Fruit fly (Drosophila melanogaster): ENCODE data around the gene CG14384.

CG14384 gene

dm6 chr3R:12981334-12982166 lies 14.0 kb upstream of the CG14384 start (continued):
- TF ChIP-seq CG9797 (GFP tag; optimal IDR thresholded peaks at IDR 0.05) (no peak), tgo (GFP tag; IDR thresholded peaks at IDR 0.05) (peak; percentile 57; the same call in 1 of the 3 replicates), Fer2 (tag; optimal IDR thresholded peaks at IDR 0.05) (peak; percentile 40), CG32767 (GFP tag; IDR thresholded peaks at IDR 0.05) (no peak), CG34376 (GFP tag; optimal IDR thresholded peaks at IDR 0.05) (no peak), vvl (GFP tag; IDR thresholded peaks at IDR 0.05) (peak; percentile 48; the same call in 1 of the 2 replicates), sug (tag; optimal IDR thresholded peaks at IDR 0.05) (no peak), CG15514 (GFP tag; optimal IDR thresholded peaks at IDR 0.05) (peak; percentile 40), hth (optimal IDR thresholded peaks at IDR 0.05) (no peak), HLH4C (GFP tag; IDR thresholded peaks at IDR 0.05; ENCODE audit: partially characterized antibody) (no peak), Atf6 (GFP tag; IDR thresholded peaks at IDR 0.05) (no peak; the same call in 1 of the 2 replicates), grn (GFP tag; optimal IDR thresholded peaks at IDR 0.05) (no peak), ap (GFP tag; IDR thresholded peaks at IDR 0.05) (no peak), CG15696 (tag; optimal IDR thresholded peaks at IDR 0.05) (peak; percentile 60), CG13287 (GFP tag; IDR thresholded peaks at IDR 0.05; ENCODE audit: partially characterized antibody) (no peak), Poxn (GFP tag; IDR thresholded peaks at IDR 0.05) (no peak; the same call in 1 of the 2 replicates), CG4820 (GFP tag; optimal IDR thresholded peaks at IDR 0.05) (peak; percentile 71), CG6765 (GFP tag; optimal IDR thresholded peaks at IDR 0.05) (peak; percentile 53), CG8765 (GFP tag; IDR thresholded peaks at IDR 0.05) (no peak), cwo (GFP tag; optimal IDR thresholded peaks at IDR 0.05) (peak; percentile 68), CG3995 (GFP tag; optimal IDR thresholded peaks at IDR 0.05) (no peak), zen2 (GFP tag; IDR thresholded peaks at IDR 0.05; ENCODE audit: partially characterized antibody) (no peak), emc (GFP tag; optimal IDR thresholded peaks at IDR 0.05) (no peak), eyg (GFP tag; optimal IDR thresholded peaks at IDR 0.05) (no peak), fd3F (GFP tag; optimal IDR thresholded peaks at IDR 0.05) (peak; percentile 55), br (optimal IDR thresholded peaks at IDR 0.05) (no peak), Tbp (GFP tag; optimal IDR thresholded peaks at IDR 0.05) (no peak), CG8290 (GFP tag; optimal IDR thresholded peaks at IDR 0.05) (no peak), CG8290 (tag; optimal IDR thresholded peaks at IDR 0.05) (peak in 1 of 2 experiments; percentile 48), cas (GFP tag; IDR thresholded peaks at IDR 0.05) (no peak), CG11398 (GFP tag; optimal IDR thresholded peaks at IDR 0.05) (no peak), HmgD (GFP tag; optimal IDR thresholded peaks at IDR 0.05) (no peak), CG32772 (GFP tag; IDR thresholded peaks at IDR 0.05) (peak; percentile 44; the same call in 1 of the 2 replicates), jing (GFP tag; optimal IDR thresholded peaks at IDR 0.05) (peak; percentile 0), zfh1 (GFP tag; IDR thresholded peaks at IDR 0.05) (0 out of 3 replicates have a peak, but pooled peaks have one; percentile 58), hb (GFP tag; IDR thresholded peaks at IDR 0.05; ENCODE audit: partially characterized antibody) (no peak), CG15011 (GFP tag; optimal IDR thresholded peaks at IDR 0.05) (peak; percentile 70), ranshi (GFP tag; IDR thresholded peaks at IDR 0.05) (peak; percentile 41; the same call in 1 of the 2 replicates), CG4617 (GFP tag; optimal IDR thresholded peaks at IDR 0.05; ENCODE audit: borderline replicate concordance) (no peak), tll (GFP tag; optimal IDR thresholded peaks at IDR 0.05) (no peak), CG12236 (GFP tag; optimal IDR thresholded peaks at IDR 0.05) (no peak), Bgb (GFP tag; IDR thresholded peaks at IDR 0.05; ENCODE audit: partially characterized antibody) (no peak), Oli (tag; optimal IDR thresholded peaks at IDR 0.05) (peak; percentile 69), CG10366 (GFP tag; IDR thresholded peaks at IDR 0.05) (no peak), HHEX (GFP tag; optimal IDR thresholded peaks at IDR 0.05) (peak; percentile 49), CG2712 (tag; optimal IDR thresholded peaks at IDR 0.05) (peak; percentile 73), CG16813 (GFP tag; IDR thresholded peaks at IDR 0.05; ENCODE audit: partially characterized antibody) (no peak), CG17912 (GFP tag; optimal IDR thresholded peaks at IDR 0.05) (no peak), ATbp (GFP tag; optimal IDR thresholded peaks at IDR 0.05) (peak; percentile 54)

Data from whole organism, embryonic.